Worm (Caenorhabditis elegans) whole organism, L4 larva: ENCODE results near the gene C29E4.13.
A peak's percentile ranks its signal among the peaks of the same experiment; 100 is the strongest.

ENCODE experiments used
- F10B5.3 ChIP-seq: sonication (generic microtip); optimal IDR thresholded peaks from 2 replicates; lab custom pipeline; 2016; ENCODE audit warnings: mild to moderate bottlenecking, missing genetic modification characterization, missing compliant biosample characterization
- Y48G9A.11 ChIP-seq: fragments of 200-800 bp; sonication (Bioruptor generic); IDR thresholded peaks from 2 replicates; pipeline ENCODE4 v1.3.6; 2022; ENCODE audit warnings: missing genetic modification reagents, missing genetic modification characterization, missing compliant biosample characterization
- Y5F2A.4 ChIP-seq: fragments of 200-800 bp; sonication (Bioruptor generic); optimal IDR thresholded peaks from 2 replicates; lab custom pipeline; 2018; ENCODE audit warnings: mild to moderate bottlenecking, missing genetic modification characterization, missing compliant biosample characterization
- ZK546.5 ChIP-seq, 2 experiments: sonication (generic microtip); optimal IDR thresholded peaks; 2 replicates each; lab custom pipeline; 2017; ENCODE audit warnings: missing biosample characterization in 2 of 2, missing genetic modification characterization in 2 of 2
- ama-1 ChIP-seq: fragments of 150-350 bp; optimal IDR thresholded peaks from 2 replicates; lab custom pipeline; 2014; ENCODE audit warnings: inconsistent platforms, mixed read lengths
- arid-1 ChIP-seq: fragments of 200-800 bp; sonication (Bioruptor generic); conservative IDR thresholded peaks from 2 replicates; pipeline ENCODE4 v1.3.6; 2022; ENCODE audit warnings: missing genetic modification reagents, missing genetic modification characterization, missing compliant biosample characterization
- ceh-20 ChIP-seq: fragments of 200-800 bp; sonication (Bioruptor generic); IDR thresholded peaks from 2 replicates; pipeline ENCODE4 v1.3.6; 2022; ENCODE audit warnings: missing genetic modification reagents, missing genetic modification characterization, missing compliant biosample characterization
- ceh-44 ChIP-seq: fragments of 200-800 bp; sonication (Bioruptor generic); IDR thresholded peaks from 2 replicates; pipeline ENCODE4 v1.3.6; 2022; ENCODE audit warnings: missing genetic modification reagents, missing genetic modification characterization, missing compliant biosample characterization
- ctbp-1 ChIP-seq: fragments of 200-800 bp; sonication (Bioruptor generic); IDR thresholded peaks from 2 replicates; pipeline ENCODE4 v1.3.6; 2022; ENCODE audit warnings: missing genetic modification reagents, missing genetic modification characterization, missing compliant biosample characterization
- daf-12 ChIP-seq: fragments of 150-350 bp; optimal IDR thresholded peaks from 2 replicates; lab custom pipeline; 2014; ENCODE audit warnings: missing biosample characterization, missing genetic modification reagents, missing genetic modification characterization
- daf-16 ChIP-seq, 3 experiments: sonication (generic microtip); optimal IDR thresholded peaks; 2 replicates each; lab custom pipeline; 2016 to 2017; ENCODE audit warnings: missing genetic modification characterization in 3 of 3, missing genetic modification reagents in 3 of 3, mild to moderate bottlenecking in 2 of 3, missing compliant biosample characterization in 2 of 3, missing biosample characterization in 1 of 3, moderate library complexity in 1 of 3
- dmd-6 ChIP-seq: fragments of 200-800 bp; sonication (Bioruptor generic); IDR thresholded peaks from 2 replicates; pipeline ENCODE4 v1.3.6; 2022; ENCODE audit warnings: missing genetic modification reagents, missing genetic modification characterization, missing compliant biosample characterization
- dmd-8 ChIP-seq: fragments of 200-800 bp; sonication (Bioruptor generic); IDR thresholded peaks from 2 replicates; pipeline ENCODE4 v1.3.6; 2022; ENCODE audit warnings: missing genetic modification characterization, missing compliant biosample characterization
- dmd-9 ChIP-seq: fragments of 200-800 bp; sonication (Bioruptor generic); IDR thresholded peaks from 2 replicates; pipeline ENCODE4 v1.3.6; 2022; ENCODE audit warnings: missing genetic modification reagents, missing genetic modification characterization, missing compliant biosample characterization
- dpl-1 ChIP-seq: fragments of 150-350 bp; optimal IDR thresholded peaks from 2 replicates; lab custom pipeline; 2014; ENCODE audit warnings: missing biosample characterization, missing genetic modification reagents, missing genetic modification characterization
- dve-1 ChIP-seq: sonication (generic microtip); optimal IDR thresholded peaks from 2 replicates; lab custom pipeline; 2017; ENCODE audit warnings: antibody characterized with exemption, mild to moderate bottlenecking, missing genetic modification characterization, missing compliant biosample characterization; ENCODE audit not compliant: insufficient read depth
- hif-1 ChIP-seq, 2 experiments: sonication (generic microtip); optimal IDR thresholded peaks; 2 replicates each; lab custom pipeline; 2016 to 2017; ENCODE audit warnings: missing compliant biosample characterization in 2 of 2, missing genetic modification characterization in 2 of 2, missing genetic modification reagents in 2 of 2, missing genotype in 2 of 2, mild to moderate bottlenecking in 1 of 2
- hmg-1.1 ChIP-seq: fragments of 200-800 bp; sonication (Bioruptor generic); IDR thresholded peaks from 2 replicates; pipeline ENCODE4 v1.3.6; 2022; ENCODE audit warnings: missing genetic modification reagents, missing genetic modification characterization, missing compliant biosample characterization
- jun-1 ChIP-seq: fragments of 150-350 bp; optimal IDR thresholded peaks from 2 replicates; lab custom pipeline; 2014; ENCODE audit warnings: missing biosample characterization, missing genetic modification reagents, missing genetic modification characterization
- lim-7 ChIP-seq: fragments of 200-800 bp; sonication (Bioruptor generic); IDR thresholded peaks from 2 replicates; pipeline ENCODE4 v1.3.6; 2022; ENCODE audit warnings: missing genetic modification characterization, missing compliant biosample characterization
- lin-15B ChIP-seq: fragments of 150-350 bp; sonication (generic microtip); optimal IDR thresholded peaks from 3 replicates; lab custom pipeline; 2014; ENCODE audit warnings: missing biosample characterization, missing genetic modification characterization
- lir-3 ChIP-seq: sonication (generic microtip); optimal IDR thresholded peaks from 2 replicates; lab custom pipeline; 2016; ENCODE audit warnings: mild to moderate bottlenecking, missing genetic modification characterization, missing compliant biosample characterization
- madf-9 ChIP-seq: fragments of 200-800 bp; sonication (Bioruptor generic); conservative IDR thresholded peaks from 2 replicates; pipeline ENCODE4 v1.3.6; 2022; ENCODE audit warnings: missing genetic modification reagents, missing genetic modification characterization, missing compliant biosample characterization
- mdl-1 ChIP-seq, 2 experiments: fragments of 150-350 bp in 1 of 2; sonication (generic microtip) in 1 of 2; optimal IDR thresholded peaks; 2 replicates each; lab custom pipeline; 2014 to 2017; ENCODE audit warnings: missing biosample characterization in 2 of 2, missing genetic modification characterization in 2 of 2
- mdt-29 ChIP-seq: fragments of 200-800 bp; sonication (Bioruptor generic); IDR thresholded peaks from 2 replicates; pipeline ENCODE4 v1.3.6; 2022; ENCODE audit warnings: missing genetic modification reagents, missing genetic modification characterization, missing compliant biosample characterization
- mes-2 ChIP-seq: sonication (generic microtip); optimal IDR thresholded peaks from 2 replicates; lab custom pipeline; 2016; ENCODE audit warnings: missing genotype, mild to moderate bottlenecking, missing genetic modification characterization, missing compliant biosample characterization; ENCODE audit not compliant: poor library complexity, severe bottlenecking
- mxl-3 ChIP-seq: fragments of 200-800 bp; sonication (Bioruptor generic); optimal IDR thresholded peaks from 2 replicates; lab custom pipeline; 2018; ENCODE audit warnings: mild to moderate bottlenecking, missing genetic modification characterization, missing compliant biosample characterization
- nhr-237 ChIP-seq: sonication (generic microtip); optimal IDR thresholded peaks from 2 replicates; lab custom pipeline; 2017; ENCODE audit warnings: missing biosample characterization, missing genetic modification characterization
- nhr-25 ChIP-seq: sonication (generic microtip); optimal IDR thresholded peaks from 2 replicates; lab custom pipeline; 2017; ENCODE audit warnings: missing genetic modification characterization, mild to moderate bottlenecking, missing compliant biosample characterization, antibody characterized with exemption, moderate library complexity, borderline replicate concordance; ENCODE audit not compliant: insufficient read depth
- nhr-42 ChIP-seq: fragments of 200-800 bp; sonication (Bioruptor generic); IDR thresholded peaks from 2 replicates; pipeline ENCODE4 v1.3.6; 2022; ENCODE audit warnings: missing genetic modification characterization, missing compliant biosample characterization
- nhr-48 ChIP-seq: sonication (generic microtip); optimal IDR thresholded peaks from 2 replicates; lab custom pipeline; 2016; ENCODE audit warnings: mild to moderate bottlenecking, missing genetic modification characterization, missing compliant biosample characterization
- php-3 ChIP-seq: fragments of 200-800 bp; sonication (Bioruptor generic); IDR thresholded peaks from 2 replicates; pipeline ENCODE4 v1.3.6; 2022; ENCODE audit warnings: missing genetic modification reagents, missing genetic modification characterization, missing compliant biosample characterization
- rbr-2 ChIP-seq: sonication (generic microtip); optimal IDR thresholded peaks from 2 replicates; lab custom pipeline; 2016; ENCODE audit warnings: missing genotype, missing genetic modification characterization, missing compliant biosample characterization
- saeg-2 ChIP-seq: fragments of 200-800 bp; sonication (Bioruptor generic); IDR thresholded peaks from 2 replicates; pipeline ENCODE4 v1.3.6; 2022; ENCODE audit warnings: missing genetic modification reagents, missing genetic modification characterization, missing compliant biosample characterization
- sdz-12 ChIP-seq: fragments of 200-800 bp; sonication (Bioruptor generic); optimal IDR thresholded peaks from 2 replicates; lab custom pipeline; 2018; ENCODE audit warnings: mild to moderate bottlenecking, missing genetic modification characterization, missing compliant biosample characterization
- set-16 ChIP-seq: fragments of 200-800 bp; sonication (Bioruptor generic); IDR thresholded peaks from 2 replicates; pipeline ENCODE4 v1.3.6; 2022; ENCODE audit warnings: missing genetic modification reagents, missing genetic modification characterization, missing compliant biosample characterization
- snpc-1.2 ChIP-seq: fragments of 200-800 bp; sonication (Bioruptor generic); IDR thresholded peaks from 2 replicates; pipeline ENCODE4 v1.3.6; 2022; ENCODE audit warnings: missing genetic modification reagents, missing genetic modification characterization, missing compliant biosample characterization
- spr-1 ChIP-seq: sonication (generic microtip); optimal IDR thresholded peaks from 2 replicates; lab custom pipeline; 2016; ENCODE audit warnings: mild to moderate bottlenecking, missing genetic modification characterization, missing compliant biosample characterization
- spr-3 ChIP-seq: fragments of 200-800 bp; sonication (Bioruptor generic); optimal IDR thresholded peaks from 2 replicates; lab custom pipeline; 2018; ENCODE audit warnings: mild to moderate bottlenecking, missing genetic modification characterization, missing compliant biosample characterization
- tag-97 ChIP-seq: fragments of 200-800 bp; sonication (Bioruptor generic); IDR thresholded peaks from 2 replicates; pipeline ENCODE4 v1.3.6; 2022; ENCODE audit warnings: missing genetic modification characterization, missing compliant biosample characterization
- zag-1 ChIP-seq: fragments of 150-350 bp; optimal IDR thresholded peaks from 2 replicates; lab custom pipeline; 2014; ENCODE audit warnings: missing biosample characterization, missing genetic modification characterization
- zfp-3 ChIP-seq: fragments of 200-800 bp; sonication (Bioruptor generic); conservative IDR thresholded peaks from 2 replicates; pipeline ENCODE4 v1.3.6; 2022; ENCODE audit warnings: missing genetic modification reagents, missing genetic modification characterization, missing compliant biosample characterization
- zip-2 ChIP-seq: fragments of 150-350 bp; optimal IDR thresholded peaks from 2 replicates; lab custom pipeline; 2014; ENCODE audit warnings: missing biosample characterization, missing genetic modification characterization
- ztf-11 ChIP-seq: fragments of 150-350 bp; optimal IDR thresholded peaks from 2 replicates; lab custom pipeline; 2014; ENCODE audit warnings: missing biosample characterization, missing genetic modification characterization
- ztf-7 ChIP-seq: fragments of 150-350 bp; optimal IDR thresholded peaks from 2 replicates; lab custom pipeline; 2014; ENCODE audit warnings: missing biosample characterization, missing genetic modification characterization

Gene C29E4.13

DNA sequence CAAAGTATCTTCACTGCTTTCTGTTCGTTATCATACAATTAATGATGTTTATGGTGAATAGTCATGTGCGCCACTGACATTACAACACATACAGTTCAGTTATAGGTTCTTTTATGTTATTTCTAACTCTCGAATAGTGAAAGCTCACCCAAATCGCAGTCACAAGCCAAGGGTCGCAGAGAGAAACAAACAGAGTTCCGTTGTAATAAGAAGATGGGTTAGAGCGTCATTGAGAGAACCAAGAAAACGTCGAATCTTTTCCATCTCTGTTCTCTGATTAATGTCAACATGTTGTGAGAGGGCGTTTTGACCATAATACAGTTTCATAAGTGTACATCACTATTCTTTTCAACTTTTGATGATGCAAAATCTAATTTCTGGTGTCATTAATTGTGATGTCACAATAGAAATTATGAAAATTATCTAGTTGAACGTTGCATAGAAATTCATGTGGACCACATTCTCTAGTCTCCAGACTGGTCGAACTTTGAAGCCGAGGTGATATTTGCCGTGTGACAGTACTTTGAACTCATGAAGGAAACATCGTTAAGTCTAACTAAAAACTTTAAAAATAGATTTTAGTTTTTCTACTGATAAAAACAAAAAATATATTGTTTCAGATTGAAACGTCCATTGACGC, 45.6 kb upstream of the C29E4.13 start (continued):
- TF ChIP-seq ctbp-1 = 0 out of 2 replicates have a peak, but pooled peaks have one; percentile 7
- TF ChIP-seq dmd-6 (GFP tag; lab: Robert Waterston, UW) = peak; percentile 32; the same call in 1 of the 2 replicates
- no peak for TF ChIP-seq Y5F2A.4 (GFP tag; lab: Kevin White, UChicago)
- no peak for TF ChIP-seq nhr-42 (GFP tag; lab: Robert Waterston, UW)
- no peak for TF ChIP-seq mes-2 (tag; lab: Kevin White, UChicago)
- TF ChIP-seq Y48G9A.11 = no peak
- no peak for TF ChIP-seq dmd-8 (GFP tag; lab: Robert Waterston, UW)
- TF ChIP-seq ztf-11 (tag; lab: Kevin White, UChicago) = no peak
- peak in 1 of 2 experiments; percentile 26 for TF ChIP-seq mdl-1 (tag; optimal IDR thresholded peaks at IDR 0.05; lab: Kevin White, UChicago)

DNA sequence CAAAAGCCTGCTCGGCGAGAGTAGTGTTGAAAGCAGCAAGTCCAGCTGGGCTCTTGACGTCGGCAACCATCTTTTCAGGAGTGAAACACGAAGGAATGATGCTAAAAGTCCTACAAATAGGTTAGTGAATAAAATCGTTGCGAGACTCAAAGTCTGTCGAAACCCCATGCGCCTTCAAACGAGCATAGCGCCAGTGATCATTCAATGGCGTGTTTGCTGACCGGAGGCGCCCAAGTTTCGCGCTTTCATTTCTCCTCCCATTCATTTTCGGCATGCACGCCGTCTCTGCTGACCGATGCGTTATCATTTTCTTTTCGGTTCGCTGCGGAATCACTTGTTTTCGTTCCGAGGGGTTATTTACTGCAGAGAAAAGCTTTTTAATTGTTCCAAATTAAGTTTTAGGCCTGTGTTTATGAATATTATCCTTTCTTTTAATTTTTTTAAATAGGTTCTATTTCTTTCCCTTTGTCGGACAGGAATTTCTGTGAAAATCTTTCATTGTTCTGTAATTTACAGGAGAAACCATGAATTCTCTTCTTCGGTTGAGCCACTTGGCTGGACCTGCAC, 44.8 kb upstream of the C29E4.13 start, which contains the start of the genes eef-1B.1 and aco-2:
Gene eef-1B.1, minus strand, starts transcription at position 186 of the 567 bp plus-strand sequence.
Gene aco-2, plus strand, starts transcription at position 517 of the 567 bp plus-strand sequence.
- peak; percentile 73 for TF ChIP-seq nhr-25 (tag; lab: Kevin White, UChicago)
- peak; percentile 12 for TF ChIP-seq zip-2 (tag; lab: Kevin White, UChicago)
- TF ChIP-seq daf-16 (GFP tag; optimal IDR thresholded peaks at IDR 0.05; lab: Kevin White, UChicago) = peak in 1 of 2 experiments; percentile 61
- TF ChIP-seq daf-16 (tag; optimal IDR thresholded peaks at IDR 0.05; lab: Kevin White, UChicago) = peak; percentile 89
- TF ChIP-seq saeg-2 (GFP tag; lab: Robert Waterston, UW) = 0 out of 2 replicates have a peak, but pooled peaks have one; percentile 49
- TF ChIP-seq ceh-44 (GFP tag; lab: Robert Waterston, UW) = no peak
- TF ChIP-seq lim-7 (GFP tag; lab: Robert Waterston, UW) = no peak
- no peak for TF ChIP-seq lir-3 (tag; lab: Kevin White, UChicago)
- peak; percentile 86 for TF ChIP-seq dmd-6 (GFP tag; lab: Robert Waterston, UW)
- no peak for TF ChIP-seq snpc-1.2 (GFP tag; lab: Robert Waterston, UW)
- TF ChIP-seq daf-12 = no peak
- 0 out of 2 replicates have a peak, but pooled peaks have one; percentile 39 for TF ChIP-seq mdt-29
- peak; percentile 72 for TF ChIP-seq spr-1 (tag; lab: Kevin White, UChicago)
- no peak for TF ChIP-seq spr-3 (GFP tag; lab: Kevin White, UChicago)
- peak; percentile 94 for TF ChIP-seq dve-1 (tag; lab: Kevin White, UChicago)
- no peak for TF ChIP-seq Y48G9A.11
- TF ChIP-seq mes-2 (tag; lab: Kevin White, UChicago) = peak; percentile 92
- TF ChIP-seq ZK546.5 (tag; optimal IDR thresholded peaks at IDR 0.05; lab: Kevin White, UChicago) = no peak
- TF ChIP-seq mxl-3 (GFP tag; lab: Kevin White, UChicago) = peak; percentile 92
- TF ChIP-seq zfp-3 = peak; percentile 76
- TF ChIP-seq set-16 (GFP tag; lab: Robert Waterston, UW) = no peak; the same call in 1 of the 2 replicates
- TF ChIP-seq php-3 (GFP tag; lab: Robert Waterston, UW) = peak; percentile 42; the same call in 1 of the 2 replicates
- TF ChIP-seq tag-97 (GFP tag; lab: Robert Waterston, UW) = no peak
- TF ChIP-seq zag-1 (tag; lab: Kevin White, UChicago) = no peak
- TF ChIP-seq dpl-1 (GFP tag; lab: Kevin White, UChicago) = peak; percentile 92
- TF ChIP-seq hif-1 (tag; optimal IDR thresholded peaks at IDR 0.05; lab: Kevin White, UChicago) = peak; percentile 56 to 71
- TF ChIP-seq hmg-1.1 (GFP tag; lab: Robert Waterston, UW) = peak; percentile 89
- TF ChIP-seq nhr-48 (tag; lab: Kevin White, UChicago) = peak; percentile 75
- TF ChIP-seq madf-9 (GFP tag; lab: Robert Waterston, UW) = peak; percentile 78; the same call in 1 of the 2 replicates
- peak; percentile 81 for TF ChIP-seq ama-1
- TF ChIP-seq ceh-20 (GFP tag; lab: Robert Waterston, UW) = peak; percentile 78
- peak; percentile 78 for TF ChIP-seq ztf-7
- TF ChIP-seq sdz-12 = no peak
- 0 out of 2 replicates have a peak, but pooled peaks have one; percentile 50 for TF ChIP-seq dmd-9 (GFP tag; lab: Robert Waterston, UW)
- no peak for TF ChIP-seq lin-15B (tag; lab: Kevin White, UChicago)
- TF ChIP-seq jun-1 = peak; percentile 68
- TF ChIP-seq arid-1 (GFP tag; lab: Robert Waterston, UW) = peak; percentile 26; the same call in 1 of the 2 replicates
- peak; percentile 39 for TF ChIP-seq F10B5.3 (tag; lab: Kevin White, UChicago)
- TF ChIP-seq nhr-237 (tag; lab: Kevin White, UChicago) = no peak
- peak; percentile 89 for TF ChIP-seq rbr-2
